Worm (Caenorhabditis elegans) whole organism, L3 larva: Measurements from ENCODE around the gene adbp-1.

Experiments
- R02D3.7 ChIP-seq: fragments of 150-350 bp; optimal IDR thresholded peaks from 2 replicates; lab custom pipeline; 2014; ENCODE audit warnings: missing biosample characterization, missing genetic modification characterization
- ceh-28 ChIP-seq: fragments of 150-350 bp; optimal IDR thresholded peaks from 2 replicates; lab custom pipeline; 2014; ENCODE audit warnings: missing biosample characterization, missing genetic modification reagents, missing genetic modification characterization
- lin-15B ChIP-seq: fragments of 150-350 bp; optimal IDR thresholded peaks from 2 replicates; lab custom pipeline; 2014; ENCODE audit warnings: missing biosample characterization, missing genetic modification characterization
- lin-39 ChIP-seq: fragments of 150-350 bp; optimal IDR thresholded peaks from 2 replicates; lab custom pipeline; 2018; ENCODE audit warnings: missing biosample characterization, missing genetic modification reagents, missing genetic modification characterization
- nhr-12 ChIP-seq: fragments of 150-350 bp; optimal IDR thresholded peaks from 2 replicates; lab custom pipeline; 2014; ENCODE audit warnings: missing biosample characterization, missing genetic modification characterization
- nhr-237 ChIP-seq: fragments of 150-350 bp; optimal IDR thresholded peaks from 2 replicates; lab custom pipeline; 2014; ENCODE audit warnings: missing biosample characterization, missing genetic modification characterization
- pha-4 ChIP-seq: fragments of 150-350 bp; optimal IDR thresholded peaks from 2 replicates; lab custom pipeline; 2014; ENCODE audit warnings: missing biosample characterization, missing genetic modification reagents, missing genetic modification characterization
- snpc-4 ChIP-seq: fragments of 150-350 bp; optimal IDR thresholded peaks from 2 replicates; lab custom pipeline; 2014; ENCODE audit warnings: missing biosample characterization, missing genetic modification characterization
- tbx-2 ChIP-seq: sonication (generic microtip); optimal IDR thresholded peaks from 2 replicates; lab custom pipeline; 2016; ENCODE audit warnings: mild to moderate bottlenecking, missing genetic modification characterization, missing compliant biosample characterization
- unc-39 ChIP-seq: sonication (generic microtip); optimal IDR thresholded peaks from 4 replicates; lab custom pipeline; 2017; ENCODE audit warnings: missing biosample characterization, missing genetic modification characterization
- unc-62 ChIP-seq: fragments of 150-350 bp; sonication (generic microtip); optimal IDR thresholded peaks from 4 replicates; lab custom pipeline; 2014; ENCODE audit warnings: missing biosample characterization, missing genetic modification reagents, missing genetic modification characterization
- zag-1 ChIP-seq: fragments of 150-350 bp; optimal IDR thresholded peaks from 2 replicates; lab custom pipeline; 2014; ENCODE audit warnings: missing biosample characterization, missing genetic modification characterization
- ztf-11 ChIP-seq: fragments of 150-350 bp; optimal IDR thresholded peaks from 2 replicates; lab custom pipeline; 2014; ENCODE audit warnings: missing biosample characterization, missing genetic modification characterization

DNA sequence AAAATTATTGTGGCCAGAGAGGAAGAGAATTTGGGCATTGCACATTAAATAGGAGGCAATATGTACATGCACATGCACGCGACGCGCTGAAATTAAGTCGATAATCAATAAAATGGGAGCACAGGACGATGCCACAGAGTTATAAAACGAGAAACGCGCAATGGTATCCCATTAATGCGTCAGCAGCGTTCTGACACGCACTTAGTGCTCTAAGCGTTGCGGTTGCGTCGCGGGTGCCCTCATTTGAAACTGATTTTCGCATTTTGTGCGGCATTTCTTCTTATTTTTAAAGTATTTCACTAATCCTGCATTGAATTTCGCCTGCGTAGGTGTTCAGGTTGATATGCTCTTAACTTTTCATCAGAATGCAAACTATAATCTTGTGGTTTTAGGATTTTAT is 9.1 kb downstream of the adbp-1 start, which contains the start of gene rsp-1:
- TF ChIP-seq snpc-4: peak; percentile 90
- peak; percentile 7 for TF ChIP-seq zag-1 (tag; lab: Kevin White, UChicago)
- no peak for TF ChIP-seq unc-62 (GFP tag; lab: Kevin White, UChicago)
- peak; percentile 95 for TF ChIP-seq lin-39 (tag; lab: Kevin White, UChicago)
- peak; percentile 74 for TF ChIP-seq tbx-2 (tag; lab: Kevin White, UChicago)
- TF ChIP-seq pha-4 (tag; lab: Kevin White, UChicago): peak; percentile 95
- no peak for TF ChIP-seq ztf-11 (tag; lab: Kevin White, UChicago)
- no peak for TF ChIP-seq nhr-12 (tag; lab: Kevin White, UChicago)
- TF ChIP-seq lin-15B (tag; lab: Kevin White, UChicago): peak; percentile 90
- TF ChIP-seq nhr-237: no peak
- no peak for TF ChIP-seq unc-39 (tag; lab: Kevin White, UChicago)
- TF ChIP-seq R02D3.7 (tag; lab: Kevin White, UChicago): peak; percentile 85
- peak; percentile 87 for TF ChIP-seq ceh-28 (tag; lab: Kevin White, UChicago)
